Fruit fly (Drosophila melanogaster): Measurements from ENCODE around the gene SamDC.
A peak's percentile ranks its signal among the peaks of the same experiment; 100 is the strongest.

The SamDC gene

DNA sequence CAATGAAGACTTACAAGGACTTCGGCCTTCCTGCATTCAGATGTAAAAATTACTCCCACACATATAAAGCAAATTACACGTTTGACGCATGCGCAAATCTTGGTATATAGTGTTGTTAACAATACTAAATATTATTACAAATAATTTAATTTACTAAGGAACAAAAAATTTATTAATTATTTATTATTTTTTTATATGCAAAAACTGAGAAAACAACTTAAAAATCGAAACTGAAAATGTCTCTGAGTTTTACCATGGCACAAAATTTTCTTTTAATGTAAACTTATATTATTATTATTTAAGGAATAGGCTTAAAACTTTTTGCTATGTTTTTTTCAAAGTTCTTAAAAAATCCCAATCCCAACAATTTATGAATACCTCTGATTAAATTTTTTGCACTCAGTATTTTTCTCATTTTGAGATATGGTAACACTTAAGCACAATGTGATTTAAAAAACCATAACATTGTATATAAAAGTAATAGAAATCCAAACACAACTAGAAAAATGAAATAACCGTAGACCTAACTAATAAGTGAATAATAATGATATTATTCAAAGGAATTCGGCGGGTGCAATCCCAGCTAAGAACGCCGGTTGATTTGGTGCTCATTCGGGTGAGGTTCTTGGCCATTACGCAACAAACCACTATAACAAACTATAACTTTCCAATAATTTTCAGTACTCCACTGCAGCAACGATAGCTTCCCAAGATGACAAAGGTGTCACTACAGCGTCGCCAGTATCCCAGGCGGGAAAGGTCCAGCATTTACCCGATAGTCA is 8.0 kb upstream of the SamDC start, which contains the start of the genes Schip1 and Cox10:
Schip1 (minus strand) TSS at position 51 of the 782 bp plus-strand sequence.
Cox10 (plus strand) TSS at position 406 of the 782 bp plus-strand sequence.
- no peak for TF ChIP-seq CG17806 (tag; optimal IDR thresholded peaks at IDR 0.05)
- no peak for TF ChIP-seq CG13204 (GFP tag; optimal IDR thresholded peaks at IDR 0.05)
- TF ChIP-seq CG14655 (GFP tag; optimal IDR thresholded peaks at IDR 0.05), result no peak
- TF ChIP-seq D1 (tag; optimal IDR thresholded peaks at IDR 0.05), result no peak
- no peak for TF ChIP-seq rn (GFP tag; IDR thresholded peaks at IDR 0.05)
- TF ChIP-seq CG15710 (tag; optimal IDR thresholded peaks at IDR 0.05), result no peak
- TF ChIP-seq Snoo (tag; optimal IDR thresholded peaks at IDR 0.05), result no peak
- no peak for TF ChIP-seq Ets98B (GFP tag; IDR thresholded peaks at IDR 0.05)

DNA sequence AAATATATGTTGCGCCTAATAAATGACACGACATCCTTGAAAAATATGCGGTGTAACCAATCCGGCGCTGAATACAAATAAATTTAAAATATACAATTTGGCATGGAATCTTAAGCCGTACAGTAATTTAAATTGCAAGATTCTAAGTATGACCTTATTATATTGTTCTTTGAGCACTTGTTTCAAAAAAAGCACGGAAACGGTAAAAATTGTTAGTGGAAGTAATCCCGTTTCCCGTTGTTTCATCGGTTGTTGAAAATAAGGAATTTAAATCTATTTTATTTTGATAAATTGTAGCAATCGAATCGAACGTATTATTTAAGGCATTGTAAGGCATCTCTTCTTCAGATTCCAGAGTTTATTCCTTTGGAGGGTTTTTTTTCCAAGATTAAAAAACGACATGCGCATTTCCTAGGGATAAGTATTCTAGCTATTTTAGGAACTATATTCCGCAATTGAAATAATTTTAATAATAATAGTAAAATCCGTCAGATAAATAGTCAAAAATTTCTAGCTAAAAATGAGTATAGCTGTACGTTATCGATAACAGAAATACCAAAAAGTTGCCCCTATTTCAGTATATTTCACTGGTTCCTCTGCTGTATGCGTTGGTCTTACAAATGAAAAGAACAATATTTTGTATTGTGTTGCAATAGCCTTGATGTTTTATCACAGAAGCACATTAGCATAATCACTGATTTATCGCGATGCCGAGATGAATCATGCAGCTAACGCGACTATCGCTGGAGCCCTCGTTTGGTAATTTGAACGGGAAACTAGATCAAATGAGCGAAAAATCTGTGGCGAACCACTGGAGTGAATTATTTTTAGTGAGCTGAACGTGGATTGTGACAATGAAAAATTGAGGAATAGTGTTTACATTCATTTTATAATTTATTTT is 5.9 kb upstream of the SamDC start, which contains the start of gene GATAd:
GATAd (plus strand) TSS at position 644 of the 901 bp plus-strand sequence.
- TF ChIP-seq CG12605 (GFP tag; IDR thresholded peaks at IDR 0.05) (no peak), CG10348 (GFP tag; IDR thresholded peaks at IDR 0.05) (no peak), CG17806 (tag; optimal IDR thresholded peaks at IDR 0.05) (no peak), CG14655 (GFP tag; optimal IDR thresholded peaks at IDR 0.05) (no peak), CG4496 (GFP tag; IDR thresholded peaks at IDR 0.05) (no peak), CG15710 (tag; optimal IDR thresholded peaks at IDR 0.05) (no peak), CG8301 (tag; optimal IDR thresholded peaks at IDR 0.05) (no peak), Ets98B (GFP tag; IDR thresholded peaks at IDR 0.05) (no peak), D1 (tag; optimal IDR thresholded peaks at IDR 0.05) (no peak), Snoo (tag; optimal IDR thresholded peaks at IDR 0.05) (no peak), rn (GFP tag; IDR thresholded peaks at IDR 0.05) (no peak), fd96Ca (GFP tag; IDR thresholded peaks at IDR 0.05) (no peak), CG32121 (GFP tag; IDR thresholded peaks at IDR 0.05) (no peak)

- TF ChIP-seq Snoo (tag; optimal IDR thresholded peaks at IDR 0.05) (no peak), fd96Ca (GFP tag; IDR thresholded peaks at IDR 0.05) (no peak), EcR (GFP tag; optimal IDR thresholded peaks at IDR 0.05) (no peak), CG17806 (tag; optimal IDR thresholded peaks at IDR 0.05) (no peak), CG8159 (tag; optimal IDR thresholded peaks at IDR 0.05) (no peak), Ets98B (GFP tag; IDR thresholded peaks at IDR 0.05) (no peak), CG9948 (tag; optimal IDR thresholded peaks at IDR 0.05) (no peak), Pif1A (GFP tag; optimal IDR thresholded peaks at IDR 0.05) (no peak), CG34367 (tag; optimal IDR thresholded peaks at IDR 0.05) (no peak)
Measured at dm6 chr2L:10334213-10334612, 5.0 kb upstream of the SamDC start.

DNA sequence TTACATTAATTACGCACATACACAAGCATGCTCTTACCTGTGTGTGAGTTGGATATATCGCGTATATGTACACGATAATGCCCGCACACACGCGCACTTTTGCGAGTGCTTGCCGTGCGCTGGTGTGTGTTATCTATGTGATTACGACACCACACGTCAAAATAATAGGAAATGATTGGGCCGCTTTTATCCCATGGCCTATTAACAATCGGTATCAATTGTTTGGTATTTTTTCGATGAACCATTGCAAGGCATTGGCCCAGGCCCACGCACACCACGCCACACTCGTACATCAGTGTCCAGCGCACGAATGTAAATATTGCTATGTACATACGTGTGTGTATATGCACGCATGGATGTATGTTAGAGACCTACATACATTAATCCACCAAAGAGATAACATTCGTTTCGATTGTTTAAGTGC is 4.4 kb upstream of the SamDC start:
- TF ChIP-seq CG9948 (tag; optimal IDR thresholded peaks at IDR 0.05) (peak; percentile 5), Ets98B (GFP tag; IDR thresholded peaks at IDR 0.05) (peak; percentile 64; the same call in 1 of the 2 replicates), Pif1A (GFP tag; optimal IDR thresholded peaks at IDR 0.05) (no peak), D1 (tag; optimal IDR thresholded peaks at IDR 0.05) (no peak), CG10348 (GFP tag; IDR thresholded peaks at IDR 0.05) (no peak), CG14655 (GFP tag; optimal IDR thresholded peaks at IDR 0.05) (no peak), CG15710 (tag; optimal IDR thresholded peaks at IDR 0.05) (peak; percentile 14), CG4496 (GFP tag; IDR thresholded peaks at IDR 0.05) (no peak), CG32121 (GFP tag; IDR thresholded peaks at IDR 0.05) (peak; percentile 51; the same call in 1 of the 2 replicates), gl (tag; optimal IDR thresholded peaks at IDR 0.05) (peak; percentile 28), CG34367 (tag; optimal IDR thresholded peaks at IDR 0.05) (peak; percentile 48), Snoo (tag; optimal IDR thresholded peaks at IDR 0.05) (peak; percentile 30), EcR (GFP tag; optimal IDR thresholded peaks at IDR 0.05) (peak; percentile 84), CG8301 (tag; optimal IDR thresholded peaks at IDR 0.05) (peak; percentile 21), fd96Ca (GFP tag; IDR thresholded peaks at IDR 0.05) (no peak), Pif1B (GFP tag; optimal IDR thresholded peaks at IDR 0.05) (peak; percentile 63), rn (GFP tag; IDR thresholded peaks at IDR 0.05) (no peak), CG8159 (tag; optimal IDR thresholded peaks at IDR 0.05) (no peak), CG13204 (GFP tag; optimal IDR thresholded peaks at IDR 0.05) (no peak), CG12605 (GFP tag; IDR thresholded peaks at IDR 0.05) (no peak), CG17806 (tag; optimal IDR thresholded peaks at IDR 0.05) (peak; percentile 28)

dm6 chr2L:10339841-10340240 is 584 bp downstream of the SamDC start:
- no peak for TF ChIP-seq CG15710 (tag; optimal IDR thresholded peaks at IDR 0.05)
- no peak for TF ChIP-seq fd96Ca (GFP tag; IDR thresholded peaks at IDR 0.05)
- TF ChIP-seq Pif1B (GFP tag; optimal IDR thresholded peaks at IDR 0.05), result no peak
- TF ChIP-seq CG12605 (GFP tag; IDR thresholded peaks at IDR 0.05), result no peak
- TF ChIP-seq D1 (tag; optimal IDR thresholded peaks at IDR 0.05), result no peak
- no peak for TF ChIP-seq CG34367 (tag; optimal IDR thresholded peaks at IDR 0.05)
- TF ChIP-seq gl (tag; optimal IDR thresholded peaks at IDR 0.05), result no peak

dm6 chr2L:10341405-10341804 is 2.1 kb downstream of the SamDC start, which contains the start of gene CG31715:
Gene CG31715, plus strand, starts transcription at chr2L:10341616.
- no peak for TF ChIP-seq CG13204 (GFP tag; optimal IDR thresholded peaks at IDR 0.05)
- no peak for TF ChIP-seq EcR (GFP tag; optimal IDR thresholded peaks at IDR 0.05)
- no peak for TF ChIP-seq rn (GFP tag; IDR thresholded peaks at IDR 0.05)
- no peak for TF ChIP-seq CG8301 (tag; optimal IDR thresholded peaks at IDR 0.05)
- no peak for TF ChIP-seq CG34367 (tag; optimal IDR thresholded peaks at IDR 0.05)
- no peak for TF ChIP-seq Pif1B (GFP tag; optimal IDR thresholded peaks at IDR 0.05)
- peak; percentile 4 for TF ChIP-seq CG9948 (tag; optimal IDR thresholded peaks at IDR 0.05)
- TF ChIP-seq Pif1A (GFP tag; optimal IDR thresholded peaks at IDR 0.05), result no peak
- TF ChIP-seq CG10348 (GFP tag; IDR thresholded peaks at IDR 0.05), result no peak
- TF ChIP-seq CG15710 (tag; optimal IDR thresholded peaks at IDR 0.05), result peak; percentile 6
- TF ChIP-seq CG32121 (GFP tag; IDR thresholded peaks at IDR 0.05), result no peak
- TF ChIP-seq Snoo (tag; optimal IDR thresholded peaks at IDR 0.05), result peak; percentile 13
- no peak for TF ChIP-seq CG8159 (tag; optimal IDR thresholded peaks at IDR 0.05)
- TF ChIP-seq CG12605 (GFP tag; IDR thresholded peaks at IDR 0.05), result no peak
- no peak for TF ChIP-seq fd96Ca (GFP tag; IDR thresholded peaks at IDR 0.05)
- TF ChIP-seq Ets98B (GFP tag; IDR thresholded peaks at IDR 0.05), result no peak
- peak; percentile 7 for TF ChIP-seq CG17806 (tag; optimal IDR thresholded peaks at IDR 0.05)

Measured in whole organism, pupa.